Worm (Caenorhabditis elegans): ENCODE measurements around the gene pqn-73.

pqn-73 gene

ce11 chrII:8566039-8566438 lies 25.5 kb downstream of the pqn-73 start, which contains the start of gene stc-1:
Gene stc-1 (minus strand): TSS chrII:8566139.
- TF ChIP-seq attf-5 (GFP tag; optimal IDR thresholded peaks at IDR 0.05) (peak; percentile 28), lin-35 (GFP tag; optimal IDR thresholded peaks at IDR 0.05) (peak in 1 of 3 experiments; percentile 2), D2030.7 (GFP tag; IDR thresholded peaks at IDR 0.05) (no peak), K12H6.12 (tag; optimal IDR thresholded peaks at IDR 0.05) (no peak), F23B12.7 (tag; optimal IDR thresholded peaks at IDR 0.05; ENCODE audit: insufficient read depth) (peak; percentile 1), lin-54 (GFP tag; optimal IDR thresholded peaks at IDR 0.05) (peak; percentile 35), let-607 (tag; optimal IDR thresholded peaks at IDR 0.05) (peak; percentile 35 to 68), ZK185.1 (tag; optimal IDR thresholded peaks at IDR 0.05; ENCODE audit: poor library complexity, severe bottlenecking) (peak; percentile 30), C06A6.2 (GFP tag; conservative IDR thresholded peaks at IDR 0.05) (no peak), snpc-1.3 (tag; optimal IDR thresholded peaks at IDR 0.05; ENCODE audit: insufficient read depth) (no peak), repo-1 (tag; optimal IDR thresholded peaks at IDR 0.05) (peak; percentile 17), mcd-1 (GFP tag; IDR thresholded peaks at IDR 0.05) (peak; percentile 67), xnd-1 (tag; optimal IDR thresholded peaks at IDR 0.05) (no peak), cebp-1 (GFP tag; IDR thresholded peaks at IDR 0.05) (peak; percentile 19; the same call in 1 of the 2 replicates), cebp-1 (tag; optimal IDR thresholded peaks at IDR 0.05) (peak; percentile 76), nhr-80 (tag; optimal IDR thresholded peaks at IDR 0.05) (peak; percentile 17)

- TF ChIP-seq egrh-3 (GFP tag; IDR thresholded peaks at IDR 0.05) (no peak), ceh-58 (GFP tag; IDR thresholded peaks at IDR 0.05) (no peak), F57C9.4 (tag; optimal IDR thresholded peaks at IDR 0.05) (no peak), nhr-27 (tag; optimal IDR thresholded peaks at IDR 0.05) (no peak), unc-62 (GFP tag; optimal IDR thresholded peaks at IDR 0.05) (peak; percentile 66), ztf-6 (GFP tag; IDR thresholded peaks at IDR 0.05) (no peak), sdz-38 (tag; optimal IDR thresholded peaks at IDR 0.05) (no peak), lir-1 (GFP tag; conservative IDR thresholded peaks at IDR 0.05) (no peak), B0019.2 (GFP tag; conservative IDR thresholded peaks at IDR 0.05) (no peak), pha-4 (tag; optimal IDR thresholded peaks at IDR 0.05) (no peak), zim-3 (tag; optimal IDR thresholded peaks at IDR 0.05) (no peak), snpc-4 (GFP tag; optimal IDR thresholded peaks at IDR 0.05) (no peak), snpc-4 (tag; optimal IDR thresholded peaks at IDR 0.05) (no peak), lin-54 (GFP tag; optimal IDR thresholded peaks at IDR 0.05) (no peak), B0336.3 (GFP tag; IDR thresholded peaks at IDR 0.05) (no peak), akir-1 (GFP tag; optimal IDR thresholded peaks at IDR 0.05) (no peak), attf-5 (GFP tag; optimal IDR thresholded peaks at IDR 0.05) (peak; percentile 57), hmg-1.2 (GFP tag; IDR thresholded peaks at IDR 0.05) (peak; percentile 44; the same call in 1 of the 2 replicates), let-607 (tag; optimal IDR thresholded peaks at IDR 0.05) (peak in 1 of 2 experiments; percentile 74), madf-8 (GFP tag; conservative IDR thresholded peaks at IDR 0.05) (no peak), Y95B8A.8 (GFP tag; IDR thresholded peaks at IDR 0.05) (no peak), nhr-179 (tag; optimal IDR thresholded peaks at IDR 0.05) (no peak), F55B11.4 (tag; optimal IDR thresholded peaks at IDR 0.05; ENCODE audit: borderline replicate concordance, insufficient read depth) (no peak), lag-1 (GFP tag; IDR thresholded peaks at IDR 0.05) (no peak), K11D2.4 (GFP tag; IDR thresholded peaks at IDR 0.05) (no peak), Y53F4B.3 (GFP tag; IDR thresholded peaks at IDR 0.05) (no peak), madf-10 (tag; optimal IDR thresholded peaks at IDR 0.05) (peak; percentile 12), F33H1.4 (GFP tag; IDR thresholded peaks at IDR 0.05) (no peak), snpc-3.4 (tag; optimal IDR thresholded peaks at IDR 0.05) (no peak), cebp-1 (GFP tag; IDR thresholded peaks at IDR 0.05) (no peak; the same call in 1 of the 2 replicates), cebp-1 (tag; optimal IDR thresholded peaks at IDR 0.05) (peak; percentile 47), ztf-26 (tag; optimal IDR thresholded peaks at IDR 0.05) (no peak), mcd-1 (GFP tag; IDR thresholded peaks at IDR 0.05) (0 out of 2 replicates have a peak, but pooled peaks have one; percentile 19), lin-40 (tag; optimal IDR thresholded peaks at IDR 0.05) (no peak), nhr-80 (tag; optimal IDR thresholded peaks at IDR 0.05) (peak; percentile 93), Y79H2A.3 (GFP tag; conservative IDR thresholded peaks at IDR 0.05) (no peak), B0035.1 (tag; optimal IDR thresholded peaks at IDR 0.05) (no peak)
Observed at ce11 chrII:8566806-8567266, 26.3 kb downstream of the pqn-73 start, which contains the start of gene F54C9.3. Gene F54C9.3 (minus strand): TSS chrII:8566856.

All from whole organism, young adult.